Fruit fly (Drosophila melanogaster): Measurements from ENCODE around the gene Vm34Ca.

- TF ChIP-seq h (GFP tag; optimal IDR thresholded peaks at IDR 0.05) = no peak
- TF ChIP-seq OdsH (GFP tag; optimal IDR thresholded peaks at IDR 0.05) = no peak
These were observed 28.9 kb downstream of the Vm34Ca start, which contains the start of gene loqs for dm6 chr2L:13382351-13383029.

Data from whole organism, wandering third instar larva.